Fruit fly (Drosophila melanogaster): ENCODE results near the gene Acam.

Gene Acam

DNA sequence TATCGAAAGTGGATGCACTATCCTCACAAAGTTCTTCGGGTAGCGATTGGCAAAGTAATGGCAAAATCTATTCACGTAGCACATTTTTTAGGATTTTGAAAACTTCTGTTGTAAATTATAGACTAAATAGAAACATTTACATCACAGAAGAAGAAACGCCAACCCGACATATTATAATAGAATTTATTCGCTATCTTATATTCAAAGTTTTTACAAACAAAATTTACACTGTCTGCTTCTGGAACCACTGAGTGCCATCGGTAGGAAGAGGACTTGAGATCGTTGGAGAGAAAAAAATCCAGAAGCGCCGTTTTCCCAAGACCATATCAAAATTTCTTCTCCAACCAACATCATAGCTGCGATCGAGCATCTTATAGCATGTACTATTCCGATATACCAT, 34.6 kb upstream of the Acam start, which contains the start of gene CG17195:
TSS of gene CG17195 (minus strand) at position 101 of the 400 bp plus-strand sequence.
- TF ChIP-seq Sox100B (GFP tag; optimal IDR thresholded peaks at IDR 0.05) (no peak), tll (GFP tag; optimal IDR thresholded peaks at IDR 0.05) (no peak)

DNA sequence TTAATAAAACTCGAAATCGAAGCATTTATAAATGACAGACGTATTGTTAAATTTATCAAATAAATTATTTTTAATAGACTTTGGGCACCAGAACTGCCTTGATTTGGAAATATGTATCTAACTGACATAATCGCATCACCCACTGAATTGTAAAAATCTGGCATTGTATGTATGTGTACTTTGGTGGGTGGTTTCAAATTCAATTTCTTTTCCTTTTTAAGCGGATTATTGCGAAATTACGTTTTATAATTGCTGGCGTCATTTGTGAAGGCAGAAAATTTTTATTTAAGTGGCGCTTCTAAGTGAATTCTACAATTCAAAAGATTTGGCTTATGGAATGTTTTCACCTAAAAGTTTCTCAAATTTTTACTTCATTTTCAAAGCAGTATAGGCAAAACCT, 33.5 kb upstream of the Acam start, which contains the start of gene CG4956:
TSS of gene CG4956 (minus strand) at position 101 of the 400 bp plus-strand sequence.
- no peak for TF ChIP-seq CG4820 (GFP tag; optimal IDR thresholded peaks at IDR 0.05)
- no peak for TF ChIP-seq Fer1 (GFP tag; optimal IDR thresholded peaks at IDR 0.05)
- no peak for TF ChIP-seq Adf1 (GFP tag; IDR thresholded peaks at IDR 0.05)
- no peak for TF ChIP-seq CG4617 (GFP tag; optimal IDR thresholded peaks at IDR 0.05; ENCODE audit: borderline replicate concordance)

DNA sequence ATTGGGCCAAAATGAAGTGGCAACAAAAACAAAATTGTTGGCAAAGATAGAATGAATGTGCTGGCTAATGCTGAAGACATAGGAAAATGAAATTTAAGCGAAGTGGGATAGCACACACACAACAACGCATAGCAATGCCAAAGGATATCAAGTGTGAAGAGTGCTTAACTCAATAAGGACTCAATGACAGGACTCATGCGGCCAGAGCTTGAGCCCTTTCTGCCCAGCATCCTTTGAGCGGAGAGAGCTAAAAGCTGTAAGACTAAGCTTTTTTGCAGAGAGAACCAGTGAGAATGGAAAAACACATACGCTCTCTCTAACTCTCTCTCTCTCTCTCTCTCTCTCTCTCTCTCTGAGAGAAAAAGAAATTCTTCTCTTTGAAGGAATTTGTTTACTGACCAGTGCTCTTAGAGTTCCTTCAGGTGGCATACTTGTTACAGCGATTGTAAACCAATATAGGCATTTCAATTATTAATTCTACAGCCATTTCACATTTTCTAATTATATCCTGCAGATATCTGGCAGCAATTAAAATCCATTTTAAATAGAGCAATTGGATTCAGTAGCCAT, 28.8 kb upstream of the Acam start:
- TF ChIP-seq sob (GFP tag; IDR thresholded peaks at IDR 0.05) (no peak), Trl (optimal IDR thresholded peaks at IDR 0.05) (peak; percentile 45 to 88), Trl (GFP tag; optimal IDR thresholded peaks at IDR 0.05) (no peak), CG3163 (GFP tag; optimal IDR thresholded peaks at IDR 0.05) (peak; percentile 65), Ets65A (GFP tag) (peak; percentile 30), CG12769 (tag; optimal IDR thresholded peaks at IDR 0.05) (no peak), amos (GFP tag; IDR thresholded peaks at IDR 0.05; ENCODE audit: partially characterized antibody) (peak; percentile 16; the same call in 1 of the 2 replicates), z (GFP tag; IDR thresholded peaks at IDR 0.05) (peak; percentile 90), abd-A (tag; optimal IDR thresholded peaks at IDR 0.05) (peak; percentile 15), Sry-δ (GFP tag; optimal IDR thresholded peaks at IDR 0.05) (no peak)

DNA sequence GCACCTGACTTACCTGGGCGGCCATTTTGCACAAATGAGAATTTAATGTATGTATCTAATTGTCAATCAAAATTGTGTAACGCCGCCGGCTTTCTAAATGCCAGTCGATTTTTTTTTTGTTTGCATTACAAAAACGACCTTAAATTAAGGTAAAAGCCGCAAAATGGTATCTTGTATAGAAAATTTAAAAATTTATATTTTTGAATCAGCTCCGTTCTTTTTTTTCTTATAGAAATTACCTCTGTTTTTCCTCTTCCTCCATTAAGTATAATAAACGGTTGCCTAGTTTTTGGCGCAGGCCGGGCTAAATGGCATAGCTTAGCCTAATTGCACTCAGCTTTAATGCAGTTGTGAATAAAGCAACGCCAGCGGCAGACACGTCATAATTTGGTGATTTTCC, 24.5 kb upstream of the Acam start, which contains the start of gene CG4960:
TSS of gene CG4960 (minus strand) at position 101 of the 400 bp plus-strand sequence.
- TF ChIP-seq Lpt (GFP tag; optimal IDR thresholded peaks at IDR 0.05) (no peak), Dfd (GFP tag; optimal IDR thresholded peaks at IDR 0.05) (no peak), bcd (GFP tag; optimal IDR thresholded peaks at IDR 0.05) (no peak), oc (tag; optimal IDR thresholded peaks at IDR 0.05) (no peak), CG10959 (GFP tag; IDR thresholded peaks at IDR 0.05) (no peak), CG2199 (GFP tag; IDR thresholded peaks at IDR 0.05) (no peak), lov (optimal IDR thresholded peaks at IDR 0.05) (no peak), lov (GFP tag; IDR thresholded peaks at IDR 0.05) (no peak), CG1529 (GFP tag; optimal IDR thresholded peaks at IDR 0.05) (no peak), CG14441 (GFP tag; IDR thresholded peaks at IDR 0.05) (no peak), Myb (GFP tag; optimal IDR thresholded peaks at IDR 0.05) (no peak), Mad (GFP tag; optimal IDR thresholded peaks at IDR 0.05) (no peak), Pdp1 (GFP tag; optimal IDR thresholded peaks at IDR 0.05) (no peak), CG6765 (GFP tag; optimal IDR thresholded peaks at IDR 0.05) (no peak), yki (optimal IDR thresholded peaks at IDR 0.05) (no peak), ro (GFP tag; IDR thresholded peaks at IDR 0.05) (no peak), tx (GFP tag; optimal IDR thresholded peaks at IDR 0.05) (no peak), da (GFP tag; optimal IDR thresholded peaks at IDR 0.05) (no peak), Aef1 (GFP tag; IDR thresholded peaks at IDR 0.05) (no peak), CG10321 (GFP tag; IDR thresholded peaks at IDR 0.05) (no peak)

DNA sequence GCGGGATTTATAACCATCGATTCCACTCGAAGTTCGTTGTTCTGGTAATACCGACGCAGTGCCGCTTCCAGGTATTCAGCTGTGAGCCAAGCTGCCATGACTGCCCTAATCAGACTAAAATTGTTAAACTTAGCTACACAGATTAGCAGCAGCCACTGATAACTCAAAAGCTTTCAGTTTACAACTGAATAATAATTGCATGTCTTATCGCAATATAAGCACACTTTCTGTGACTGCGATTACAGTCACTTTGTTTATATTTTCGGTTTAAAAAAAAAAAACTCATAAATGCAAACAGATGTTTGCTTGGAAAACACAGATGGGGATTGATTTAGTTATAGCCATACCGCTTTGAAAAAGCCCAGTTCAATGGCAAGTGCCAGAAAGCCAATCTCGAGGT, 22.4 kb upstream of the Acam start, which contains the start of gene CG31380:
TSS of gene CG31380 (minus strand) at position 101 of the 400 bp plus-strand sequence.
- TF ChIP-seq Blimp-1 (GFP tag; optimal IDR thresholded peaks at IDR 0.05) (no peak), seq (GFP tag; IDR thresholded peaks at IDR 0.05) (no peak), en (GFP tag; optimal IDR thresholded peaks at IDR 0.05) (no peak), CG10654 (GFP tag; optimal IDR thresholded peaks at IDR 0.05) (no peak), CG12236 (GFP tag; optimal IDR thresholded peaks at IDR 0.05) (no peak)

Measured in whole organism, embryonic.